Worm (Caenorhabditis elegans): ENCODE data around the gene unc-129.

DNA sequence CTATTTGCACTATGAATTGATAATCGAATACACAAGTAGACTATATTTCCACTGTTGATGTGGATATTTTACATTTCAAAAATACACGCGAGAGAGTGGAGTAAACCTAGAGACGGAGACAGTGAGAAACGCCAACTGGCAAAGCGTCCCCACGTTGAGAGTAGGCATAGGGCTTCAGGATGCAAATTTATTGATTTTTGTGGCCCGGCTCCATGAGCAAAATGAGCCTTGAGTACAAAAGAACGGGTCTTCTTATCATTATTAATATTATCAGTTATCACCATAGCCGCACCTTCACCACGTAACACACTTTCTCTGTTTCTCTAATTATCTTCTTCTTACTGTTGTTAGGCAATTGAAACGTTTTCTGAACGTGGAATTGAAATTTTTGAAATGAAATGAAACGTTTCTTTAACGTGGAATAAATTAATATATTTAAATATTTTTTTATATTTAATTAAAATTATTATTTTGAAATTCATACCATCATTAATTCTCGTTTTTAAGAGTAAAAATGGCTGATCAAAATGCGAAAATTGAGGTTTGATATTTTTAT, 18.4 kb downstream of the unc-129 start, which contains the start of gene bre-1:
- TF ChIP-seq egl-27 (tag; optimal IDR thresholded peaks at IDR 0.05) (no peak), nhr-48 (tag; optimal IDR thresholded peaks at IDR 0.05) (no peak), F49E8.2 (tag; optimal IDR thresholded peaks at IDR 0.05; ENCODE audit: borderline replicate concordance) (no peak), nhr-42 (GFP tag; IDR thresholded peaks at IDR 0.05) (no peak), gei-8 (GFP tag; optimal IDR thresholded peaks at IDR 0.05) (no peak), mep-1 (tag; optimal IDR thresholded peaks at IDR 0.05) (no peak)

All from whole organism, L4 larva.